Worm (Caenorhabditis elegans): ENCODE measurements around the gene atg-7.

The atg-7 gene

DNA sequence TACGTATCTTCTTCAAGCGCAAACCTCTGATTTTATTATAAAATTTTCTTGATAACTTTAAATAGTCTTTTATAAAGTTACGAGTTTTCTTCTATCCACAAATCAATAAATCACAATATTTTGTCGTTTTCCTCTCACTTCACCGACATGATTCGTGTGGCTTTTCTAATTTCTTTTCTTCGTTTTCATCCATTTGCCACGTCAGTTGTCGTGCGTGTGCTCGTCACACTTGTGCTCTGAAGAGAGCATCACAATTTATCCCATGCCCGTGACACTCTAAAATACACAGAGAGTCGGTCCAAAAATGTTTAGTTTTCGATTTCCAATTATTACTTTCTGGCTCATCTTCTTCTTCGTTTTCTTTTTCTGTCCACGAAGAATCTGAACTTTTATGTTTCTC, 31.0 kb upstream of the atg-7 start:
- TF ChIP-seq flt-1 (GFP tag; IDR thresholded peaks at IDR 0.05) (no peak), tbx-37 (GFP tag; conservative IDR thresholded peaks at IDR 0.05) (no peak), ceh-36 (tag; optimal IDR thresholded peaks at IDR 0.05) (no peak), aly-1 (tag; optimal IDR thresholded peaks at IDR 0.05) (no peak), ama-1 (optimal IDR thresholded peaks at IDR 0.05) (no peak), hmg-4 (GFP tag; optimal IDR thresholded peaks at IDR 0.05) (no peak), tbx-11 (GFP tag; IDR thresholded peaks at IDR 0.05) (no peak), scrt-1 (GFP tag; IDR thresholded peaks at IDR 0.05) (no peak)

DNA sequence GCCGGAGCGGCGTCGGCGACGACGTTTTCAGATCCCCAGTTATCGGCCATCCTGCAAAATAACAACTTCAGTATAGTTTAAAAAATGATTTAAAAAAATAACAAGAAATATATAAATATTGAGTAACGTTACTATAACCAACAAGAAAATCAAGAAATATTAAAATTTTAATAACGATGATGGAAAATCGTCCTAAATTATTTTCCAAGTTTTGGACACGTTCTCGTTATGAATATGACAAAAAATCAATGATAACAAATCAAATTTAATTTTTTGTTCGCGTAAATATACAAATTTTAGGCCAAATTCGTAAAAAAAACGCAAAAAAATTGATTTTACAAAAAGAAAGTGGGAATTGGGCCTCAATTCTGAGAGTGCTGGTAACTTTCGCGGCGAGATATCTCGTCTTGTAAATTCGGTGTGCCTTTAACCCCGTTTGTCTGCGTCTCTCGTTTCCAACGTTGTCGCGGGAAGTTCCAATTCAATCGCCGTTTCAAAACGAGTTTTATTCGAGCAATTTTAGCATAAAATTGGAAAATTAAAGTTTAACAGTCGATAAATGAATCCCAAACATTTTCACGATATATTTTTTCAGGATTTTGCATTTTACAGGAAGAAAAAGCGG, 30.3 kb upstream of the atg-7 start, which contains the start of gene rps-5:
Gene rps-5 (minus strand): TSS at position 51 of the 625 bp plus-strand sequence.
- TF ChIP-seq hmbx-1 (tag; optimal IDR thresholded peaks at IDR 0.05): no peak
- TF ChIP-seq tbx-37 (GFP tag; conservative IDR thresholded peaks at IDR 0.05): no peak
- no peak for TF ChIP-seq B0310.2 (tag; optimal IDR thresholded peaks at IDR 0.05)
- TF ChIP-seq hnd-1 (tag; optimal IDR thresholded peaks at IDR 0.05): no peak
- no peak for TF ChIP-seq sea-1 (GFP tag; conservative IDR thresholded peaks at IDR 0.05)
- no peak for TF ChIP-seq pes-1 (GFP tag; IDR thresholded peaks at IDR 0.05)
- no peak for TF ChIP-seq ceh-13 (GFP tag; optimal IDR thresholded peaks at IDR 0.05)
- TF ChIP-seq ama-1 (optimal IDR thresholded peaks at IDR 0.05): no peak
- no peak for TF ChIP-seq tbx-11 (GFP tag; IDR thresholded peaks at IDR 0.05)
- TF ChIP-seq ets-7 (tag; optimal IDR thresholded peaks at IDR 0.05): no peak
- no peak for TF ChIP-seq scrt-1 (GFP tag; IDR thresholded peaks at IDR 0.05)
- no peak for TF ChIP-seq F13C5.2 (tag; optimal IDR thresholded peaks at IDR 0.05)
- TF ChIP-seq ceh-36 (tag; optimal IDR thresholded peaks at IDR 0.05): no peak
- TF ChIP-seq tra-4 (tag; optimal IDR thresholded peaks at IDR 0.05): no peak
- TF ChIP-seq aly-1 (tag; optimal IDR thresholded peaks at IDR 0.05): no peak
- no peak for TF ChIP-seq flt-1 (GFP tag; IDR thresholded peaks at IDR 0.05)
- no peak for TF ChIP-seq hmg-4 (GFP tag; optimal IDR thresholded peaks at IDR 0.05)

DNA sequence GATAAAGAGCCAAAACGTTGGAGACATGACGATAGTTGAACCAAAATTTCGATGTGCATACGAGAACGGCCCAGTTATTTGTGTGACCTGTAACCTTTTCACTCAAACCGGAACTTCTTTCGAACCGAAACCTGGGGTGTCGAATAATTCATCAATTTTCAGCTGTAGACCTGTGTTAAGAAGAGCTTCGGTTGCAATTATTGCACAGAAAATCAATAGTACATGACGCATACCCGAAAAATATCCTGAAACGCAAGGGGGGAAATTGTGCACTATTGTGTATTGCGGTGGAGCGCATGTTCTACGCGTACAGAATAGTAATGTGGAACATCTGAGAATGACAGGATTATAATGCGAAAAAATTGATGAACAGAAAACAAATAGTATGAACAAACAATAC, 28.9 kb upstream of the atg-7 start, which contains the start of gene pigk-1:
Gene pigk-1 (minus strand): TSS at position 248 of the 400 bp plus-strand sequence.
- TF ChIP-seq tbx-11 (GFP tag; IDR thresholded peaks at IDR 0.05) (no peak), flt-1 (GFP tag; IDR thresholded peaks at IDR 0.05) (no peak), pes-1 (GFP tag; IDR thresholded peaks at IDR 0.05) (no peak), scrt-1 (GFP tag; IDR thresholded peaks at IDR 0.05) (no peak)

DNA sequence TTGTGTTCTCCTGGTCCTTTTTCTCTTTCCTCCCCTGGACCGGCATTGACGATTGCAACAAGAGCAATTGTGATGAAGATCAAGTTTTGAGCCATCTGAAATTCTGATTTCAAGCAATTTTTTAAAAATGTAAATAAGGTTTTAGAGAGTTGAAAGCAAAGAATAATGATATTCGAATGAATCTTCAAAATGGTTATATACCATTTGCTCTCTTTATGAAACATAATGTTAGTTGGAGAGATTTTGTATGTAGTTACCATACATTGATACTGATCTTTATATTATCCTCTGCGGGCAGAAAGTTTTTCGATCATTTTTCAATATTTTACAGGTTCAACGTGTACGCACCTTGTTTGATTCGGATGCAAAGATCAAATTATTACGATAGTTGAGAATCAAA, 24.9 kb upstream of the atg-7 start, which contains the start of gene srlf-24:
Gene srlf-24 (minus strand): TSS at position 101 of the 400 bp plus-strand sequence.
- TF ChIP-seq tbx-11 (GFP tag; IDR thresholded peaks at IDR 0.05): no peak
- no peak for TF ChIP-seq hmg-4 (GFP tag; optimal IDR thresholded peaks at IDR 0.05)
- TF ChIP-seq ama-1 (optimal IDR thresholded peaks at IDR 0.05): no peak
- TF ChIP-seq scrt-1 (GFP tag; IDR thresholded peaks at IDR 0.05): no peak
- TF ChIP-seq sea-1 (GFP tag; conservative IDR thresholded peaks at IDR 0.05): no peak
- no peak for TF ChIP-seq F13C5.2 (tag; optimal IDR thresholded peaks at IDR 0.05)
- TF ChIP-seq B0310.2 (tag; optimal IDR thresholded peaks at IDR 0.05): no peak
- no peak for TF ChIP-seq tra-4 (tag; optimal IDR thresholded peaks at IDR 0.05)
- TF ChIP-seq flt-1 (GFP tag; IDR thresholded peaks at IDR 0.05): no peak
- TF ChIP-seq hmbx-1 (tag; optimal IDR thresholded peaks at IDR 0.05): no peak
- no peak for TF ChIP-seq aly-1 (tag; optimal IDR thresholded peaks at IDR 0.05)
- TF ChIP-seq hnd-1 (tag; optimal IDR thresholded peaks at IDR 0.05): no peak
- TF ChIP-seq ceh-13 (GFP tag; optimal IDR thresholded peaks at IDR 0.05): no peak
- no peak for TF ChIP-seq pes-1 (GFP tag; IDR thresholded peaks at IDR 0.05)
- TF ChIP-seq tbx-37 (GFP tag; conservative IDR thresholded peaks at IDR 0.05): no peak
- TF ChIP-seq ceh-36 (tag; optimal IDR thresholded peaks at IDR 0.05): no peak
- TF ChIP-seq ets-7 (tag; optimal IDR thresholded peaks at IDR 0.05): no peak

DNA sequence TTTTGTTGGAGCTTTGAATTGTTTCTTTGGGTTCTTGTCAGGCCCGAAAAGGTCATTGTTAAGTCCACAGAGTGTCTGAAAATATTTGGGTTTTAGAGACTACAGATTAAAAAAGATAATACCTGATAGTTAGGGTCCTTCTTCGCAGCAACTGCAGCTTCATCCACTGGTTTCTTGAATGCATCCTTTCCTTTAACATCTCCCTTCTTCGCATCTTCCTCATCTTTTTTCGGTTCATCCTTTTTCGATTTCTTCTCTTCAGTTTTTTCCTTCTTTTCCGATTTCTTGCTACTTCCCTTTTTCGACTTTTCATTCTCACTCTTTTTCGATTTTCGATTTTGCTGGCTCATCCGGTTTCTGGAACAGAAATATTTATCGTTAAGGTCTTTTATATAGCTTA, 22.6 kb upstream of the atg-7 start:
- TF ChIP-seq sea-1 (GFP tag; conservative IDR thresholded peaks at IDR 0.05) (no peak), scrt-1 (GFP tag; IDR thresholded peaks at IDR 0.05) (no peak), tbx-11 (GFP tag; IDR thresholded peaks at IDR 0.05) (no peak), hmbx-1 (tag; optimal IDR thresholded peaks at IDR 0.05) (no peak), tbx-37 (GFP tag; conservative IDR thresholded peaks at IDR 0.05) (no peak), ceh-13 (GFP tag; optimal IDR thresholded peaks at IDR 0.05) (no peak), F13C5.2 (tag; optimal IDR thresholded peaks at IDR 0.05) (no peak), tra-4 (tag; optimal IDR thresholded peaks at IDR 0.05) (no peak), B0310.2 (tag; optimal IDR thresholded peaks at IDR 0.05) (no peak)

DNA sequence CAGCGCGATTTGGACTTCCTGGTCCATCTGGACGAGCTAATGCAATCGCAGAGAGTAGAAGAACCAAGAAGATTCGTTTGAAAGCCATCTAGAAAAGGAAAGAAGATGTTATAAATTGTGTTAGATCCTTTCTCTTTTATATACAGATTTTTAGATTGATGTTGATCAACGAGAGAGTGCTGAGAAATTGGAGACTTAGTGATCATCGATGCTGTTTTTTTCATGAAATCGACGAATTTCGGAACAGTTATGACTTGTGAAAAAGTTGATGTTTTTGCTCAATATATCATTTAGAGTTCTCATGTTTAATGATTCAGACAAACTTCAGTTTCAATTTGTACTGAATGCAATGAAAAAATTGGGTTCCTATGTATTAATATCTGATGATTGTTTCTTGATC, 21.8 kb upstream of the atg-7 start, which contains the start of gene srlf-17:
Gene srlf-17 (minus strand): TSS at position 101 of the 400 bp plus-strand sequence.
- TF ChIP-seq ceh-13 (GFP tag; optimal IDR thresholded peaks at IDR 0.05) (no peak), ama-1 (optimal IDR thresholded peaks at IDR 0.05) (no peak), tbx-37 (GFP tag; conservative IDR thresholded peaks at IDR 0.05) (no peak), hmbx-1 (tag; optimal IDR thresholded peaks at IDR 0.05) (no peak), hnd-1 (tag; optimal IDR thresholded peaks at IDR 0.05) (no peak), ceh-36 (tag; optimal IDR thresholded peaks at IDR 0.05) (no peak), F13C5.2 (tag; optimal IDR thresholded peaks at IDR 0.05) (no peak), B0310.2 (tag; optimal IDR thresholded peaks at IDR 0.05) (no peak), tbx-11 (GFP tag; IDR thresholded peaks at IDR 0.05) (no peak), scrt-1 (GFP tag; IDR thresholded peaks at IDR 0.05) (no peak), ets-7 (tag; optimal IDR thresholded peaks at IDR 0.05) (no peak), tra-4 (tag; optimal IDR thresholded peaks at IDR 0.05) (no peak), hmg-4 (GFP tag; optimal IDR thresholded peaks at IDR 0.05) (no peak), aly-1 (tag; optimal IDR thresholded peaks at IDR 0.05) (no peak), pes-1 (GFP tag; IDR thresholded peaks at IDR 0.05) (no peak), flt-1 (GFP tag; IDR thresholded peaks at IDR 0.05) (no peak), sea-1 (GFP tag; conservative IDR thresholded peaks at IDR 0.05) (no peak)

DNA sequence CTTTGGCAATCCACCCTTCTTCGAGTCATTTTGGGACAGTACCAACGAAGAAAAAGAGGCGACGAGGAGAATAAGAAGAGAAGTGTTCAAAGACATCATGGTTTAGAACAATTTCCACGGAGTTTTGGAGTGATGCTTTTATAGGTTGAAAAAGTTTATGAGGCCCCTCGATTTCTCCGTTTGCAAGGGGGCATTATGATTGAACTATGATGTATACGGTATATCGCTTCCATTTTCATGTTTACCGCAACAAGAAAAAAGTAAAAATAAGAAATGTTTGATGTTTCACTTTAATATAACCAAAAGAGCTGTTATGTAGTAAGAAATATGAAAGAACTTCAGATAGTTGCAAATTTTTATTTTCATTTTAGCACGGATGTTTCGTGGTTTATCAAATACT, 20.5 kb upstream of the atg-7 start, which contains the start of gene srlf-18:
Gene srlf-18 (minus strand): TSS at position 101 of the 400 bp plus-strand sequence.
- TF ChIP-seq aly-1 (tag; optimal IDR thresholded peaks at IDR 0.05) (no peak), ceh-36 (tag; optimal IDR thresholded peaks at IDR 0.05) (no peak), ama-1 (optimal IDR thresholded peaks at IDR 0.05) (no peak), hmg-4 (GFP tag; optimal IDR thresholded peaks at IDR 0.05) (no peak)

Data from whole organism, early embryonic.